Worm (Caenorhabditis elegans): ENCODE data around the gene str-139.

str-139 gene

ce11 chrV:8058359-8058758 lies 3.6 kb downstream of the str-139 start, which contains the start of gene str-138:
Gene str-138 (plus strand): TSS chrV:8058659.
- no peak for TF ChIP-seq elt-3 (tag; optimal IDR thresholded peaks at IDR 0.05)
- TF ChIP-seq blmp-1 (tag; optimal IDR thresholded peaks at IDR 0.05) = no peak
- TF ChIP-seq sem-2 (GFP tag; optimal IDR thresholded peaks at IDR 0.05) = no peak
- no peak for TF ChIP-seq elt-1 (tag; optimal IDR thresholded peaks at IDR 0.05; ENCODE audit: borderline replicate concordance, insufficient read depth)
- TF ChIP-seq unc-62 (GFP tag; optimal IDR thresholded peaks at IDR 0.05) = no peak
- no peak for TF ChIP-seq mab-5 (tag; optimal IDR thresholded peaks at IDR 0.05)
- no peak for TF ChIP-seq nhr-28 (tag; optimal IDR thresholded peaks at IDR 0.05)
- TF ChIP-seq ces-1 (GFP tag; optimal IDR thresholded peaks at IDR 0.05) = no peak
- TF ChIP-seq cnd-1 (tag; optimal IDR thresholded peaks at IDR 0.05) = no peak
- TF ChIP-seq hlh-1 (tag; optimal IDR thresholded peaks at IDR 0.05) = no peak
- TF ChIP-seq mep-1 (tag; optimal IDR thresholded peaks at IDR 0.05) = no peak
- no peak for TF ChIP-seq ztf-11 (tag; optimal IDR thresholded peaks at IDR 0.05)
- TF ChIP-seq lin-32 (GFP tag; optimal IDR thresholded peaks at IDR 0.05) = no peak
- TF ChIP-seq unc-39 (tag; optimal IDR thresholded peaks at IDR 0.05) = no peak
- TF ChIP-seq M03D4.4 (tag; optimal IDR thresholded peaks at IDR 0.05) = no peak
- no peak for TF ChIP-seq ham-2 (GFP tag; optimal IDR thresholded peaks at IDR 0.05)
- TF ChIP-seq nhr-12 (tag; optimal IDR thresholded peaks at IDR 0.05) = no peak

- TF ChIP-seq lsy-2 (tag; optimal IDR thresholded peaks at IDR 0.05) (no peak), elt-3 (tag; optimal IDR thresholded peaks at IDR 0.05) (no peak), sptf-1 (tag; optimal IDR thresholded peaks at IDR 0.05) (no peak), nhr-12 (tag; optimal IDR thresholded peaks at IDR 0.05) (no peak), tbx-8 (GFP tag; optimal IDR thresholded peaks at IDR 0.05) (no peak), drap-1 (GFP tag; optimal IDR thresholded peaks at IDR 0.05) (no peak), bed-3 (GFP tag; optimal IDR thresholded peaks at IDR 0.05) (no peak), nhr-76 (tag; optimal IDR thresholded peaks at IDR 0.05) (no peak), hlh-1 (tag; optimal IDR thresholded peaks at IDR 0.05) (no peak), mep-1 (tag; optimal IDR thresholded peaks at IDR 0.05) (no peak), ham-2 (GFP tag; optimal IDR thresholded peaks at IDR 0.05) (no peak)
Measured at ce11 chrV:8055170-8055569, 6.8 kb downstream of the str-139 start.

ce11 chrV:8054130-8054529 lies 7.8 kb downstream of the str-139 start, which contains the start of gene ZC513.2:
Gene ZC513.2 (plus strand): TSS chrV:8054430.
- TF ChIP-seq ces-1 (GFP tag; optimal IDR thresholded peaks at IDR 0.05) = no peak
- TF ChIP-seq ztf-11 (tag; optimal IDR thresholded peaks at IDR 0.05) = no peak
- TF ChIP-seq blmp-1 (tag; optimal IDR thresholded peaks at IDR 0.05) = no peak
- no peak for TF ChIP-seq pha-4 (tag; optimal IDR thresholded peaks at IDR 0.05)
- no peak for TF ChIP-seq nhr-12 (tag; optimal IDR thresholded peaks at IDR 0.05)
- TF ChIP-seq tbx-8 (GFP tag; optimal IDR thresholded peaks at IDR 0.05) = no peak
- no peak for TF ChIP-seq zip-8 (tag; optimal IDR thresholded peaks at IDR 0.05)
- no peak for TF ChIP-seq flh-1 (GFP tag; optimal IDR thresholded peaks at IDR 0.05)
- no peak for TF ChIP-seq mab-5 (tag; optimal IDR thresholded peaks at IDR 0.05)
- no peak for TF ChIP-seq ceh-43 (GFP tag; optimal IDR thresholded peaks at IDR 0.05)

ce11 chrV:8051851-8052250 lies 10.1 kb downstream of the str-139 start, which contains the start of gene sth-1:
Gene sth-1 (plus strand): TSS chrV:8052151.
- no peak for TF ChIP-seq M03D4.4 (tag; optimal IDR thresholded peaks at IDR 0.05)
- TF ChIP-seq cnd-1 (tag; optimal IDR thresholded peaks at IDR 0.05) = no peak
- TF ChIP-seq unc-120 (tag; optimal IDR thresholded peaks at IDR 0.05; ENCODE audit: poor library complexity, severe bottlenecking) = no peak
- TF ChIP-seq nhr-237 (tag; optimal IDR thresholded peaks at IDR 0.05) = no peak
- TF ChIP-seq drap-1 (GFP tag; optimal IDR thresholded peaks at IDR 0.05) = no peak
- no peak for TF ChIP-seq unc-39 (tag; optimal IDR thresholded peaks at IDR 0.05)
- no peak for TF ChIP-seq pha-4 (tag; optimal IDR thresholded peaks at IDR 0.05)
- TF ChIP-seq blmp-1 (tag; optimal IDR thresholded peaks at IDR 0.05) = no peak
- TF ChIP-seq ztf-11 (tag; optimal IDR thresholded peaks at IDR 0.05) = no peak
- no peak for TF ChIP-seq mep-1 (tag; optimal IDR thresholded peaks at IDR 0.05)

ce11 chrV:8050811-8051210 lies 11.2 kb downstream of the str-139 start, which contains the start of gene col-43:
Gene col-43 (minus strand): TSS chrV:8050911.
- TF ChIP-seq ztf-11 (tag; optimal IDR thresholded peaks at IDR 0.05) (no peak), nhr-76 (tag; optimal IDR thresholded peaks at IDR 0.05) (no peak), tbx-8 (GFP tag; optimal IDR thresholded peaks at IDR 0.05) (no peak), nhr-2 (tag; optimal IDR thresholded peaks at IDR 0.05) (no peak), unc-62 (GFP tag; optimal IDR thresholded peaks at IDR 0.05) (no peak), ham-2 (GFP tag; optimal IDR thresholded peaks at IDR 0.05) (no peak), zip-8 (tag; optimal IDR thresholded peaks at IDR 0.05) (no peak), nhr-12 (tag; optimal IDR thresholded peaks at IDR 0.05) (no peak), drap-1 (GFP tag; optimal IDR thresholded peaks at IDR 0.05) (no peak), ces-1 (GFP tag; optimal IDR thresholded peaks at IDR 0.05) (no peak), nhr-237 (tag; optimal IDR thresholded peaks at IDR 0.05) (no peak), mep-1 (tag; optimal IDR thresholded peaks at IDR 0.05) (no peak), ceh-43 (GFP tag; optimal IDR thresholded peaks at IDR 0.05) (no peak), mab-5 (tag; optimal IDR thresholded peaks at IDR 0.05) (no peak), nhr-28 (tag; optimal IDR thresholded peaks at IDR 0.05) (no peak)
